Fruit fly (Drosophila melanogaster) S2 (cell line): ENCODE results near the gene CG43083.

Experiments used
- CG8478 ChIP-seq: fragments of >200 bp; optimal IDR thresholded peaks from 2 replicates; lab custom pipeline; 2018
- CTCF ChIP-seq, 2 experiments: fragments of >200 bp; optimal IDR thresholded peaks; 2 replicates each; lab custom pipeline; 2018

Gene CG43083

DNA sequence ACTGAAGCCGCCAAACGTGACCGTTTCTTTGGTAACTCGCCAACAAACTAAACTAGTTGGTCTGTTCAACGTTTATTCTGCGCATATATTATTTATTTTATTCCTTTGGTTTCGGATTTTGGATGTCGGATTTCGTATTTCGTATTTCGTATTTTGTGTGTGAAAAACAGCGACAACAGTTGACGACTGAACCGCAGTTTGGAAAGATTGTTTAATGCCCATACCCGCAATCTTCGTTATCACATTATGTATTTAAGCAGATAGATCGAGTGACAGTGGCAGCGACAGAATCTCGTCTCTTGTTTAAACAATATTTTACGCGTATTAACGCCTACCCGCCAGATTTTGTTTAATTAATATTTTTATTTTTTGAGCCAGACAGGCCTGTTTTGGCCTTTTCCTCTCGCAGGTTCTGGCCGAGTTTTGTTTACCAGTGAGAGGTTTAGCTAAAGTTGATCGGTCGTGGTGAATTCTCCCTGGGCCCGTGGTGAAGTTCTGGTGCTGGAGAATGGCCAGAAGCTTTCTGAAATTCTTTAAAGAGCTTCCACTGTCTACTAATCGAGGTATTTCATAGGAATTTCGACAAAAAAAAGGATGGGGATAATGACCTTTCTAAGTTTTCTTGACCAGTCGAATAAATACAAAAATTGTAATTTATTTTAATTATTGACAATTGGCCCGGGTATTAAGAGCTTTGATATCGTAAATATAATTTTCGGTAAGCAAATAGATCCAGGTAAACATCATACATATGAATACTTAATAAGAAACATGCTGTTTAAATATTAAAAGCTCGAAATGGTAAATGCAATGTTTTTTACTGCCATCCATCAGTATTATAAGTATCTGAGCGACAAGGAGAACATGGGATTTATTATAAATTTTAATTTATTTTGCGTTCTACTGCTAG is at the start of gene CG43083, which contains the start of gene comm3:
TSS of gene CG43083 (plus strand) at position 860 of the 910 bp plus-strand sequence.
TSS of gene comm3 (minus strand) at position 51 of the 910 bp plus-strand sequence.
- TF ChIP-seq CTCF (optimal IDR thresholded peaks at IDR 0.05; lab: Kevin White, UChicago) (no peak), CG8478 (lab: Kevin White, UChicago) (no peak)

DNA sequence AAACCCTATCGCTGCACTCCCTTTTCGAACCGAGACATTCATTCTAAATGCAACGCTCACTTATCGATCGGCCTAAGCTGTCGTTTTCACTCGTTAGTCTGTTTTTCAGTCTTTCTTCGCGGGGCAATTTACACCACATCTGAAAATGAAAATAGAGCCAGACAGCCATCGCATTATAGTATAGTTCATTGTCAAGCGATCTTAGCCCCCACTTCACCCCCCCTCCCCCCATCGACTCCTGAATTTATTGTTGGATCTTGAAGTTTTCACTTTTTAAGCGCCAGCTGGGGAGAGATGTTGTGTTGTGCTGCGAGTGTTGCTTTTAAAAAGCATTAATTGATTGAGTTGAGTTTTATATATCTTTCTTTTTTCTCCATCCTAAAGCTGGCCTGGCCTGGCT is 49.2 kb upstream of the CG43083 start:
- TF ChIP-seq CTCF (optimal IDR thresholded peaks at IDR 0.05; lab: Kevin White, UChicago) = no peak
- TF ChIP-seq CG8478 (lab: Kevin White, UChicago) = no peak

DNA sequence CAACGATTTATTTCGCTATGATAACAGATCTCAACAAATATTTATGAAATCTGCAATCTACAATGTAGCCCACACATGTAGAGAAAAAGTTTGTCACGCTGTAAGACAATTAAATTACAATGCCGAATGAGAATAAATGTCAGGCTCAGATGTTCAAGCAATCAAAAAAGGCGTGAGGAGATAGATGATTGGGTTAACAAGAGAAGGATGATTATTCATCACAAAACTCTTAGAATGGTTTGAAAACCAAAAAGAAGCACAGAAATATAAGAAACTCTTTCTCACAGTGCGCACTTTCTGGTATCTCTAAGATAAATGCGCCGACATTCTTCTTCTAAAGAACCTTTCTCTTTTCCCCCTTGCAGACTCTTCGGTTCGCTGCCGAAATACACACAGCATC is 48.3 kb upstream of the CG43083 start:
- TF ChIP-seq CTCF (optimal IDR thresholded peaks at IDR 0.05; lab: Kevin White, UChicago) (no peak), CG8478 (lab: Kevin White, UChicago) (no peak)

DNA sequence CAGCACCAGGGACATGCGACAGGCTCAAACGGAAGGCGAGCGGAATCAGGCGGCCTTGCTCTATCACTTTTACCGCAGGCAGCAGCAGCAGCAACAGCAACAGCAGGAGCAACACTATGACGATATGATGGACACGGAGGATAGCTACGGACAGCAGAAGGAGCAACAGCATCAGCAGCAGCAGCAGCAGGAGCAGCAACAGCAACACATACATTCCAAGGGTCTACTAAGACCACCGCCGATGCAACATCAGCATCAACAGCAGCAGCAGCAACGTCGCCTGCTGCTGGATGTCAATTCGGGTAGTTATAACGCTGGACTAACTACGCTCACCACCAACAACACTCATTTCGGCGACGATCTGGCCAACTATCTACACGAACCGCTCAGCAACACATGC is 43.4 kb upstream of the CG43083 start:
- TF ChIP-seq CTCF (optimal IDR thresholded peaks at IDR 0.05; lab: Kevin White, UChicago) (no peak), CG8478 (lab: Kevin White, UChicago) (no peak)

DNA sequence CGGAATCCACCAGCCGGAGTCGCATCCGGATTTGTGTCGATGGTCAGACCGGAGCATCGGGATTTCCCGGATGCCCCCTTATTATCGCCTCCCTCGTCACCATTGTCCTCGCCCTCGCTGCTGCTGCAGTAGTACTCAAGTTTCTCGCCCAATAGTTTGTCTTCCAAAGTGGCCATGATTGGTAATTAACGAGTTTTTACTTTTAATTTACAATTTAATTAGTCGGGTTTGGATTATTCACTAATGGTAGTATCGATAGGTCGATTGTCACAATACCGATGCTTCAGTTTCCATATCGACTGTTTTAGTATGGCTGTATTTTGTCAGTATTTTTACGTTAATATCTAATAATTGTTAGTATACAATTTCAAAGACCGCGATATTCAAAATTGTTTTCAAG is 38.3 kb upstream of the CG43083 start, which contains the start of gene CG7650:
TSS of gene CG7650 (minus strand) at position 278 of the 400 bp plus-strand sequence.
- TF ChIP-seq CTCF (optimal IDR thresholded peaks at IDR 0.05; lab: Kevin White, UChicago) = no peak
- no peak for TF ChIP-seq CG8478 (lab: Kevin White, UChicago)

DNA sequence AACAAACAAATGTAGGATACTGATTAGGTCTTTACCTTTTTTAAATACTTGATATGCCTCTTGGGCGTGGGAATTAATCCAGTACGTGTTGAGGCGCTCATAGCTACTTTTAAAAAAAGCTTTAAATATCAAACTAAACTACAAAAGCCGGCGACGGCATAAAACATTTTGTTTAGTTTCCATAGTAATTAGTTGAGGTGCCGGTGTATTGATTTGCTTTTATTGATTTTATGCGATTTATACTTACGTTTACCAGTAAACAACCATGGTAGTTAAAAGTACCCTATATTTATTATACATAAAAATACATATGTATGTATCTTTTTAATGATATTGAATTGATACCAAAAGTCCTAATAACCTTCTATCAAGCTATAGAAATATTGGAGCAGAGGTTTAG is 35.6 kb upstream of the CG43083 start, which contains the start of gene CG13449:
TSS of gene CG13449 (minus strand) at position 101 of the 400 bp plus-strand sequence.
- no peak for TF ChIP-seq CTCF (optimal IDR thresholded peaks at IDR 0.05; lab: Kevin White, UChicago)
- no peak for TF ChIP-seq CG8478 (lab: Kevin White, UChicago)

DNA sequence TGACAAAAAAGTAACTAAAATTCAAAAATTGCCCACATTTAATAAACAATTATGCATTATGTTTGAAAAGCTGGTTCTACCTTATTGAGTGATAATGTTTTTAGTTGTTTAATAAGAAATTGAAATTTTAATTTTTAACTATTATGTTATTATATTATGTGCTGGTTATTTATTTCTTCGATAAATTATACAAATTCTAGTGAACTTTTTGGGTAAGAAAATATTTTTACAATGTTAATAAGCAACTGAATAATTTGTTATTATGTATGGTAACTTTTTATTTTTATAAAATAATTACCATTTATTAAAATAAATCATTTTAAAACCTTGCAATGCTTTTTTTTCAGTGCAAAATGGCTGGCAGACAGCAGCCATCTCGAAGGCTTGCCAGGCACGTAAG is 31.9 kb upstream of the CG43083 start:
- TF ChIP-seq CTCF (optimal IDR thresholded peaks at IDR 0.05; lab: Kevin White, UChicago) (no peak), CG8478 (lab: Kevin White, UChicago) (no peak)

DNA sequence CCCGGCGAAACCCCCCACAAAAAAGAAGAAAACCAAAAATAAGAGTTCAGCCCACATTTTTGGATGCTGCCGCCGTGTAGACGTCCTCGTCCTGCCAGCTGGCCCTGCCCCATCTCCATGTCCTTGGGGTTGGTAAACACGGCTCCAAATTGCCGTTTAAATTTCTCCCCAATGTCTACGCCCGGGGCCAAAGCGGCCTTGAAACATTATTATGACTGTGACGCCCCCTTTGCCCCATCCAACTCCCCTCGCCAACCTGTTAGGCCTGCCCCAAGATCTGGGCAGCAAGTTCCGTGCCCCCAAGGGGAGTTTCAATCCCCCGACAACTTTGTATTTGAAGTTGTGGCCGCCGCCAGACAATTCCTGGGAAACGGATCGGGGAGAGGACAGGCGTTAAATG is 31.5 kb upstream of the CG43083 start:
- TF ChIP-seq CG8478 (lab: Kevin White, UChicago) = no peak
- no peak for TF ChIP-seq CTCF (optimal IDR thresholded peaks at IDR 0.05; lab: Kevin White, UChicago)

DNA sequence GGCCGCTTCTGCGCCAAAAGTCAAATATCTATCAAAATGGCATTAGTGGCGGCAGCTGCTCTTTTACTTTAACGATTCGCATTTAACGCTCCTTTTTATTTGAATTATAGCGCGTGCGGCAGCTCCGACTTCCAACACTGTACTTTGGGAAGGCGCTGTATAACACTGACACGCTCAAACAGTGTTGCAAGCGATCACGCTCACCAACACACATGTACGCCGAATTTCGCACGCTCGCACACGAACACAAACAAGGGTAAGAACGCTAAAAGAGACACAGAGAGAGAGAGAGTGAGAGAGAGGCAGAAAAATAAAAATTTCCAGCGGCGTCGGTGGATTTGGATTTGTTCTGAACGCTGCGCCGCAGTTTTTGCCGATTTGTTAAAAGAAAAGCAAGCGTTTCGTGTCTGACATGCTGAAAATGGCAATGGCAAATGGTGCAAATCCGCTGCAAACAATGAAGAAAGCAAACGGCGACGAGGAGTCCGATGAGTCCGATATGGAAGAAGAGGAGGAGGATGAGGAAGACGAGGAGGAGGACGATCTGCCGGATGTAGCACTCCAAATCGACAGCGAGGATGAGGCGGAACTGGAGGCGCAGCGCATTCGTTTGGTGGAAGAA is 28.6 kb upstream of the CG43083 start, which contains the start of gene Phs:
TSS of gene Phs (plus strand) at position 276 of the 622 bp plus-strand sequence.
- TF ChIP-seq CG8478 (lab: Kevin White, UChicago) = no peak
- TF ChIP-seq CTCF (optimal IDR thresholded peaks at IDR 0.05; lab: Kevin White, UChicago) = peak in 1 of 2 experiments; percentile 11

DNA sequence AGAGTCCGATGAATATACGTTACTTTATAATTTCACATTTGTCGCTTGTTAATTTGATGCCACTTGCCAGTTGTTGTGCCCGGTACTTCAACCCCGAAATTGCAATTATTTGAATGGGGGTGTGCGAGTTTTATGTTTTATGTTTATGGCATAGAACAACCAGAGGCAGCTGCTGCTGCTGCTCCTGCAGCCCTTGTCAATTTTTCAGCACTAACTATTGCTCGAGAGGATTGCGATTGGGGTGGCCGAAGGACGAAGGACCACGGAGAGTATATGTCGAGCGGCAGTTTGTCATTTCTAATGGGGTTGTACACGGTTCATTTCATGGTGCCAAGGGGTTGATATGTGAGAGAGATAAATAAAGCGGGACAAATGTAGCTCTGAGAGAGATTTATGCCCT is 24.3 kb upstream of the CG43083 start:
- TF ChIP-seq CTCF (optimal IDR thresholded peaks at IDR 0.05; lab: Kevin White, UChicago) = no peak
- no peak for TF ChIP-seq CG8478 (lab: Kevin White, UChicago)

DNA sequence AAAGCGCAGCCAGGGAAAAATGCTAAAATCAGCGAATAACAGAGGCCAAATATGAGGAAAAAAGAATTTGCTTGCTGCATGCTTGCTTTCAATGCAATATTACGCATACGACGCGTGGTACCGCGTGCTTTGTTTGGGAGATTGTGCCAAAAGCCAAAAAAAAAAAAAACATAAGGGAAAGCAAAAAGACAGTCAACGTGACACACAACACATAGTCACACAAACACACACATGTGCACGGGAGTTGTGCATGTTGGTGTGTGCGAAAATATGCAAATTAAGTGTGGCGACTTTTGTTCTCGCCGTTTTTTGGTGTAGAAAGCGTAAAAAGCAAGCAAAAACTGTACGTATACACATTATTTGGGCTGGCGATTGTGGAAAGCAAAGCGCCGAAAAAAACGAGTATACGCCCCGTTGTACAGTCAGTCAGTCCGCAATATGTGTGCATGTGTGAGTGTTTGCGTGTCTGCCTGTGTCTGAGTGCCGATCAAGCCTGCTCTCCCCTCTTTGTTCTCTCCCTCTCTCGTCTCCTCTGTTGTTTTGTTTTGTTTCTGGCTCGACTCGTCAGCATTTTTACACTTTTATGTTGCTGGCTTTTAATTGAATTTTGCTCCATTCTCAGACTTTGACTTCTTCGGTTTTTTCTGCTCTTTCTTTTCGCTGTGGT is 23.3 kb upstream of the CG43083 start:
- no peak for TF ChIP-seq CG8478 (lab: Kevin White, UChicago)

DNA sequence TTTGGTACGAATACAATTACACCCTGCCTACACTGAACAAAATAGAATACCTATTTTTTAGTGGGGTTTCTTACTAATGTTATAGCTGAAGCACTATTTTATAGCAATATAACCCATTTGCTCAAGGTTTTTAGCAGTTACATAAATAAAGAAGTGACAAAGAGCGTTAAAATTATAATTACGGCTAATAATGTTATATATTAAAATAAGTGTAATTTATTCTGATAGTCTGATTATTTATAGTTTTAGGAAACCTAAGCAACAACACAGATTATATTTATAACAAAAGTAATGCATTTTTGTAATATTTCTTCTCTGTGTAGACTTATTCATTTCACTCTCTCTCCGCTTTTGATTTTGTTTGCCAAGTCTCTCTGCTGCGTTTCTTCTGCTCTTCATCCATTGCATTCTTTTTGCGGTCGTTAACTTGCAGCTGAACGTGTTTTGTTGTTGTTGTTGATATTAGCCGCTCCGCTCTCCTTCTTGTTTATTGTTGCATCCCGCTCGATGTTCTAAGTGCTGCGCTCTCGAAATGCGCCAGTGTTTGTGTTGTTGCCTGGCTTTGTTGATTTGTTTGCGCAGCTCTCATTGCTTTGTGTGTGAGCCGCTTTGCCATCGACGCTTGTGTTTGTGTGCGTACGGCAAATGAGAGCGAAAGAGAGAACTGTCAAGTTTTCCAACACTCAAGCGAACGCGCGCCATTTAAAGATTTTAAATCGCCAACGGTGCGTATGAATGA is 22.5 kb upstream of the CG43083 start:
- TF ChIP-seq CG8478 (lab: Kevin White, UChicago) (no peak), CTCF (optimal IDR thresholded peaks at IDR 0.05; lab: Kevin White, UChicago) (no peak)

DNA sequence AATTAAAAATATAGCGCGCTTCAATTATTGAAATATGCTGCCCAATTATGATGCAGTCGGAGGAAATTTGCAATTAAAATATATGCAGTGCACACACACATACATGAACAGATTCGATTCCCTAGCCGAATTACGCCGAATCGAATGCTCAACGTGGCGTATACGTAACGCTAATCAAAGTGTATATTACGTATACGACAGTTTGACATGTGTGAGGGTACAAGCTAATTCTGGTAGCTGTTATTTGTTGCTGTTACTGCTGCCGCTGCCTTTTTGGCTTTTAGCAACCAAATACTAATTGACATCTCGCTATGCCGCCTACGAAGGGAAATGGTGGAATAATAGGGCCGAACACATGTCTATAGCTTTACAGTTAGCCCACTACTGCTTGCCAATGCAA is 21.1 kb upstream of the CG43083 start:
- TF ChIP-seq CG8478 (lab: Kevin White, UChicago) = no peak
- TF ChIP-seq CTCF (optimal IDR thresholded peaks at IDR 0.05; lab: Kevin White, UChicago) = no peak

DNA sequence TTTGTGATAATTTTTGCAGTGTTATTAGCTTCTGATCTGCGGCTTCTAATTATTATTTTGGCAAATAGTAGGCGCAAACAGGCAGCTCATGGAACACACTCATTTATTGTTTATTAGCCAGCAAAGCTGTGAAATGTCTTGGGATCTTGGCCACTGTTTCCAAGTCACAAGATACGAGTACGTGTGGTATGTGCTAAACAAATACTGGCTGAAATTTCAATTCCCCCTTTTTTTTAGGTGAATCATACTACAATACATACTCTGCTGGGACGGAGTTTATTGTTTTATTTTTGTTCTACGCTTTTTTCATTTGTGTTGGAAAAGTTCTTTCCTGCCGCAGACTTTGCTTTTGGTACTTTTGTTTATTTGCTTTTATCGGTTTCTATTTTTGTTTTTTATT is 17.3 kb upstream of the CG43083 start:
- TF ChIP-seq CTCF (optimal IDR thresholded peaks at IDR 0.05; lab: Kevin White, UChicago) (no peak), CG8478 (lab: Kevin White, UChicago) (no peak)
